Worm (Caenorhabditis elegans): Measurements from ENCODE around the gene Y39H10B.3.

- TF ChIP-seq ama-1 (optimal IDR thresholded peaks at IDR 0.05) (no peak), nhr-11 (tag; optimal IDR thresholded peaks at IDR 0.05) (no peak), nhr-71 (tag; optimal IDR thresholded peaks at IDR 0.05) (peak; percentile 9), ztf-11 (tag; optimal IDR thresholded peaks at IDR 0.05) (no peak)
These were observed 32.4 kb downstream of the Y39H10B.3 start for ce11 chrV:3702998-3703397.

All from whole organism, L1 larva.